Worm (Caenorhabditis elegans) whole organism, L1 larva: Measurements from ENCODE around the gene lat-1.

ENCODE experiments used
- C04F5.9 ChIP-seq: sonication (generic microtip); optimal IDR thresholded peaks from 2 replicates; lab custom pipeline; 2016; ENCODE audit warnings: missing genetic modification characterization, missing compliant biosample characterization
- F16B12.6 ChIP-seq: fragments of 150-350 bp; optimal IDR thresholded peaks from 2 replicates; lab custom pipeline; 2014; ENCODE audit warnings: missing biosample characterization, missing genetic modification characterization
- Y116A8C.19 ChIP-seq: sonication (generic microtip); optimal IDR thresholded peaks from 2 replicates; lab custom pipeline; 2016; ENCODE audit warnings: missing compliant biosample characterization, missing genetic modification characterization, borderline replicate concordance
- aha-1 ChIP-seq: fragments of 150-350 bp; optimal IDR thresholded peaks from 2 replicates; lab custom pipeline; 2014; ENCODE audit warnings: missing biosample characterization, missing genetic modification characterization
- alr-1 ChIP-seq: fragments of 200-800 bp; sonication (Bioruptor generic); optimal IDR thresholded peaks from 2 replicates; lab custom pipeline; 2018; ENCODE audit warnings: borderline replicate concordance, mild to moderate bottlenecking, missing genetic modification characterization, missing compliant biosample characterization
- blmp-1 ChIP-seq: fragments of 150-350 bp; optimal IDR thresholded peaks from 2 replicates; lab custom pipeline; 2014; ENCODE audit warnings: missing biosample characterization, missing genetic modification characterization
- ceh-63 ChIP-seq: fragments of 200-800 bp; sonication (Bioruptor generic); optimal IDR thresholded peaks from 2 replicates; lab custom pipeline; 2018; ENCODE audit warnings: mild to moderate bottlenecking, missing genetic modification characterization, missing compliant biosample characterization
- ceh-8 ChIP-seq: fragments of 200-800 bp; sonication (Bioruptor generic); optimal IDR thresholded peaks from 2 replicates; lab custom pipeline; 2018; ENCODE audit warnings: mild to moderate bottlenecking, missing genetic modification characterization, moderate library complexity, missing compliant biosample characterization
- ceh-82 ChIP-seq, 3 experiments: fragments of 150-350 bp in 1 of 3; sonication (generic microtip) in 2 of 3; optimal IDR thresholded peaks; 2 replicates each; lab custom pipeline; 2014 to 2017; ENCODE audit warnings: missing biosample characterization in 3 of 3, missing genetic modification characterization in 3 of 3
- dpl-1 ChIP-seq, 3 experiments: fragments of 150-350 bp in 2 of 3; sonication (generic microtip) in 1 of 3; optimal IDR thresholded peaks; 2 replicates each; lab custom pipeline; 2014 to 2017; ENCODE audit warnings: missing biosample characterization in 3 of 3, missing genetic modification characterization in 3 of 3, missing genetic modification reagents in 3 of 3
- dsc-1 ChIP-seq: sonication (generic microtip); optimal IDR thresholded peaks from 2 replicates; lab custom pipeline; 2016; ENCODE audit warnings: mild to moderate bottlenecking, missing genetic modification characterization, missing compliant biosample characterization
- efl-1 ChIP-seq, 4 experiments: fragments of 150-350 bp; optimal IDR thresholded peaks in 3 of 4; peaks in 1 of 4; 1 replicate in 1 of 4; 2 replicates in 3 of 4; lab custom pipeline; 2014; ENCODE audit warnings: missing biosample characterization in 2 of 4, missing genetic modification characterization in 2 of 4, missing genetic modification reagents in 2 of 4
- egl-13 ChIP-seq: sonication (generic microtip); optimal IDR thresholded peaks from 2 replicates; lab custom pipeline; 2016; ENCODE audit warnings: missing genotype, missing genetic modification reagents, missing genetic modification characterization, missing compliant biosample characterization
- egl-27 ChIP-seq, 2 experiments: fragments of 150-350 bp in 1 of 2; sonication (generic microtip); optimal IDR thresholded peaks; 3 replicates each; lab custom pipeline; 2017 to 2018; ENCODE audit warnings: missing biosample characterization in 2 of 2, missing genetic modification characterization in 2 of 2, missing genetic modification reagents in 2 of 2
- elt-2 ChIP-seq: sonication (generic microtip); optimal IDR thresholded peaks from 2 replicates; lab custom pipeline; 2016; ENCODE audit warnings: missing genetic modification characterization, mild to moderate bottlenecking, inconsistent platforms, missing compliant biosample characterization, missing genetic modification reagents
- elt-3 ChIP-seq, 6 experiments: fragments of 150-350 bp in 1 of 6; sonication (generic microtip); optimal IDR thresholded peaks; 2 replicates each; lab custom pipeline; 2017 to 2018; ENCODE audit warnings: missing biosample characterization in 6 of 6, missing genetic modification characterization in 6 of 6, inconsistent platforms in 1 of 6
- fkh-8 ChIP-seq: sonication (generic microtip); optimal IDR thresholded peaks from 2 replicates; lab custom pipeline; 2016; ENCODE audit warnings: mild to moderate bottlenecking, missing genetic modification characterization, missing compliant biosample characterization
- fos-1 ChIP-seq: fragments of 150-350 bp; optimal IDR thresholded peaks from 2 replicates; lab custom pipeline; 2014; ENCODE audit warnings: missing biosample characterization, missing genetic modification characterization
- hlh-17 ChIP-seq: fragments of 200-800 bp; sonication (Bioruptor generic); optimal IDR thresholded peaks from 2 replicates; lab custom pipeline; 2018; ENCODE audit warnings: missing genetic modification characterization, mild to moderate bottlenecking, missing compliant biosample characterization, moderate library complexity, borderline replicate concordance
- lin-14 ChIP-seq: fragments of 200-800 bp; sonication (Bioruptor generic); optimal IDR thresholded peaks from 2 replicates; lab custom pipeline; 2018; ENCODE audit warnings: mild to moderate bottlenecking, missing genetic modification characterization, moderate library complexity, missing compliant biosample characterization
- lin-15B ChIP-seq: fragments of 150-350 bp; sonication (generic microtip); optimal IDR thresholded peaks from 3 replicates; lab custom pipeline; 2014; ENCODE audit warnings: missing biosample characterization, missing genetic modification characterization
- lin-35 ChIP-seq, 2 experiments: fragments of 150-350 bp; optimal IDR thresholded peaks; 2 replicates each; lab custom pipeline; 2014; ENCODE audit warnings: missing biosample characterization in 2 of 2, missing genetic modification characterization in 2 of 2, missing genetic modification reagents in 2 of 2
- lin-39 ChIP-seq: fragments of 150-350 bp; optimal IDR thresholded peaks from 2 replicates; lab custom pipeline; 2014; ENCODE audit warnings: missing biosample characterization, missing genetic modification reagents, missing genetic modification characterization
- lir-3 ChIP-seq: sonication (generic microtip); optimal IDR thresholded peaks from 2 replicates; lab custom pipeline; 2016; ENCODE audit warnings: mild to moderate bottlenecking, missing genetic modification characterization, moderate library complexity, missing compliant biosample characterization; ENCODE audit not compliant: poor library complexity
- lsy-2 ChIP-seq, 2 experiments: fragments of 150-350 bp; optimal IDR thresholded peaks; 2 replicates each; lab custom pipeline; 2014; ENCODE audit warnings: missing biosample characterization in 2 of 2, missing genetic modification characterization in 2 of 2
- mab-9 ChIP-seq: fragments of 200-800 bp; sonication (Bioruptor generic); IDR thresholded peaks from 2 replicates; pipeline ENCODE4 v1.3.6; 2022; ENCODE audit warnings: missing genetic modification reagents, missing genetic modification characterization, missing compliant biosample characterization
- mdl-1 ChIP-seq, 2 experiments: fragments of 150-350 bp; optimal IDR thresholded peaks; 2 replicates each; lab custom pipeline; 2014 to 2017; ENCODE audit warnings: missing biosample characterization in 2 of 2, missing genetic modification characterization in 2 of 2, inconsistent platforms in 1 of 2
- mef-2 ChIP-seq: fragments of 150-350 bp; optimal IDR thresholded peaks from 2 replicates; lab custom pipeline; 2014; ENCODE audit warnings: missing biosample characterization, missing genetic modification characterization
- nhr-20 ChIP-seq: sonication (generic microtip); optimal IDR thresholded peaks from 2 replicates; lab custom pipeline; 2016; ENCODE audit warnings: mild to moderate bottlenecking, missing genetic modification characterization, missing compliant biosample characterization
- nhr-237 ChIP-seq: fragments of 150-350 bp; optimal IDR thresholded peaks from 2 replicates; lab custom pipeline; 2014; ENCODE audit warnings: missing biosample characterization, missing genetic modification characterization
- nhr-28 ChIP-seq: fragments of 150-350 bp; optimal IDR thresholded peaks from 2 replicates; lab custom pipeline; 2014; ENCODE audit warnings: missing biosample characterization, missing genetic modification characterization
- nhr-47 ChIP-seq: sonication (generic microtip); optimal IDR thresholded peaks from 2 replicates; lab custom pipeline; 2016; ENCODE audit warnings: mild to moderate bottlenecking, missing genetic modification characterization, moderate library complexity, missing compliant biosample characterization
- nhr-71 ChIP-seq: sonication (generic microtip); optimal IDR thresholded peaks from 2 replicates; lab custom pipeline; 2016; ENCODE audit warnings: mild to moderate bottlenecking, missing genetic modification characterization, moderate library complexity, missing compliant biosample characterization
- pqm-1 ChIP-seq: sonication (generic microtip); optimal IDR thresholded peaks from 3 replicates; lab custom pipeline; 2017; ENCODE audit warnings: missing biosample characterization, missing genetic modification characterization
- snu-23 ChIP-seq: sonication (generic microtip); optimal IDR thresholded peaks from 2 replicates; lab custom pipeline; 2016; ENCODE audit warnings: missing genetic modification characterization, missing compliant biosample characterization
- swsn-7 ChIP-seq: sonication (generic microtip); optimal IDR thresholded peaks from 2 replicates; lab custom pipeline; 2016; ENCODE audit warnings: missing genetic modification characterization, missing compliant biosample characterization
- tlp-1 ChIP-seq: fragments of 150-350 bp; optimal IDR thresholded peaks from 2 replicates; lab custom pipeline; 2014; ENCODE audit warnings: missing biosample characterization, missing genetic modification characterization
- unc-130 ChIP-seq: fragments of 150-350 bp; optimal IDR thresholded peaks from 2 replicates; lab custom pipeline; 2017; ENCODE audit warnings: missing biosample characterization, missing genetic modification characterization, inconsistent platforms
- unc-30 ChIP-seq: sonication (generic microtip); optimal IDR thresholded peaks from 2 replicates; lab custom pipeline; 2017; ENCODE audit warnings: missing biosample characterization, missing genetic modification characterization
- unc-62 ChIP-seq: fragments of 150-350 bp; optimal IDR thresholded peaks from 2 replicates; lab custom pipeline; 2014; ENCODE audit warnings: missing biosample characterization, missing genetic modification reagents, missing genetic modification characterization
- unc-86 ChIP-seq: sonication (generic microtip); optimal IDR thresholded peaks from 2 replicates; lab custom pipeline; 2016; ENCODE audit warnings: missing genetic modification characterization, missing compliant biosample characterization
- xbp-1 ChIP-seq: sonication (generic microtip); optimal IDR thresholded peaks from 2 replicates; lab custom pipeline; 2016; ENCODE audit warnings: missing genetic modification characterization, missing compliant biosample characterization
- ztf-4 ChIP-seq: fragments of 150-350 bp; optimal IDR thresholded peaks from 2 replicates; lab custom pipeline; 2014; ENCODE audit warnings: missing biosample characterization, missing genetic modification characterization

lat-1 gene

DNA sequence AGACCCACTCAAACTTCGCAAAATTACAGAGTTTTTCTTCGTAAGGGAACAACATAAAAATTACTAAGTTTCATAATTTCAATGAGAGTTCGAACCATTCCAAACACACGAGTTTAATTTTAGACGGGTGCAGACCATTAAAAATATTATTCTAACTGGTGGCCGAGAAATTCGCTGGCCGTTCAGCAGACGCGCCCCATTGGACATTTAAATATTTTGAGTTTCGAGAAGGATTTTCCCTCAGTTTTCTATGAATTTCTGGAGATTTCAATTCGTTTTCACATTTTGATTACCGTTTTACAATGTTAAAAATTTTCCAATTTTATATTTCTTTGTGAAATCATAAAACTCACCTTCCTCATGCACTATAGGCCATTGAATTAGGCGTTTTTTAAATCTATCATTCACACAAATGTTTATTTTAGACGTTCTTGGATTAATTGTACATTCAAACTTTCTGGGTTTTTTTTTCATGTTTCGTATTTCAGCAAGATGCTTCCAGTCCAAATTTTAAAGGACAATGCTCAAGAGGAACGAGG, 30.7 kb downstream of the lat-1 start, which contains the start of gene cct-2 (continued):
- TF ChIP-seq egl-27 (tag; optimal IDR thresholded peaks at IDR 0.05; lab: Kevin White, UChicago) (no peak), efl-1 (optimal IDR thresholded peaks at IDR 0.05; lab: Kevin White, UChicago) (peak; percentile 30 to 51), efl-1 (GFP tag; optimal IDR thresholded peaks at IDR 0.05 in 1 of 2; lab: Kevin White, UChicago) (peak; percentile 54 to 96), ztf-4 (tag; lab: Kevin White, UChicago) (no peak), lin-14 (peak; percentile 69), blmp-1 (peak; percentile 63), snu-23 (GFP tag; lab: Kevin White, UChicago) (peak; percentile 68), lin-39 (tag; lab: Kevin White, UChicago) (no peak), hlh-17 (GFP tag; lab: Kevin White, UChicago) (no peak), nhr-71 (peak; percentile 59), ceh-63 (no peak), nhr-47 (tag; lab: Kevin White, UChicago) (peak; percentile 38), mef-2 (no peak), fkh-8 (tag; lab: Kevin White, UChicago) (no peak)

DNA sequence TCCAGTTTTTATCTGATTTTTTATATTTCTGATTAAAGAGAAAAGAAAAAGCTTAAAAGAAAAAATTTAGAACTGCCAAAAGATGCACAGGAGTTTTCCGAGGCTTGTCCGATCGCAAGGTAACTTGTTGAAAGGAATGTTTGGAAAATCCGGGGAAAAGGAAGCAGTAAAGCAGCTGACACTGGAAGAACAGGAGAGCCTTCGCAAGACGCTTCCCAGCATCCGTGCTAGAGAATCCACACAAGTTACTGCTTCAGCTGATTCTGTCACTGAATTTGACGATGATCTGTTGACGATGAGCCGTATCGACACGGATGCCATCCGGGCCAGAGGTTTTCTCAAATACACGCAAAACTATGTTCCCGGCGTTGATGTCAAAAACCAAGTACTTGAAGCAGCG, 33.1 kb downstream of the lat-1 start, which contains the start of gene mrpl-50:
Gene mrpl-50, plus strand, starts transcription at position 71 of the 400 bp plus-strand sequence.
- TF ChIP-seq efl-1 (optimal IDR thresholded peaks at IDR 0.05; lab: Kevin White, UChicago) (no peak), efl-1 (GFP tag; optimal IDR thresholded peaks at IDR 0.05 in 1 of 2; lab: Kevin White, UChicago) (peak in 1 of 2 experiments; percentile 78), ceh-8 (no peak), nhr-71 (no peak), dsc-1 (peak; percentile 6)
- TF ChIP-seq, all 84 proteins: peak for 2

DNA sequence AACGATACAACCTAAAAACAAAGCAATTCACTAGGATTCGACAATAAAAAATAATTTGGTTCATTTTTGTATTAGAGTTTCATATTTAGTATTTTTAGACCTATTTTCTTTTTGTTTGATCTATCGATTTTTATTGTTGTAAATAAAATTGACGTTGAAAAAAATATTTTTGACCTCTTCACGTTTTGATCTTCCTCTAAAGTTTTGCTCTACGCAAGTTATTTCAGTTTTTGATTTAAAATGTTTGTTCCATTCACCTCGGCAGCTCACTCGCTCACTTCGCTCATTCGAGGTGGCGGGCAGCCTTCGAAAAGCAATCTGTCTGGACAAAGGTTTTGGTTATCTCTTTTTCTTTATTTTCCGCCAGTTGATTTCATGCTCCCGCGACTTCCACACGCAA, 34.1 kb downstream of the lat-1 start, which contains the start of gene enol-1:
Gene enol-1, plus strand, starts transcription at position 235 of the 400 bp plus-strand sequence.
- no peak for TF ChIP-seq elt-2 (tag; lab: Kevin White, UChicago)
- TF ChIP-seq pqm-1 (tag; lab: Kevin White, UChicago) = no peak
- TF ChIP-seq alr-1 (tag; lab: Kevin White, UChicago) = no peak
- TF ChIP-seq mab-9 (GFP tag; lab: Robert Waterston, UW) = no peak
- no peak for TF ChIP-seq unc-86
- no peak for TF ChIP-seq F16B12.6
- no peak for TF ChIP-seq ztf-4 (tag; lab: Kevin White, UChicago)
- TF ChIP-seq elt-3 (tag; optimal IDR thresholded peaks at IDR 0.05; lab: Kevin White, UChicago) = no peak
- no peak for TF ChIP-seq aha-1 (tag; lab: Kevin White, UChicago)
- no peak for TF ChIP-seq nhr-237
- TF ChIP-seq lir-3 (tag; lab: Kevin White, UChicago) = no peak
- TF ChIP-seq ceh-8 = no peak
- TF ChIP-seq nhr-47 (tag; lab: Kevin White, UChicago) = no peak
- TF ChIP-seq unc-62 (GFP tag; lab: Kevin White, UChicago) = no peak

DNA sequence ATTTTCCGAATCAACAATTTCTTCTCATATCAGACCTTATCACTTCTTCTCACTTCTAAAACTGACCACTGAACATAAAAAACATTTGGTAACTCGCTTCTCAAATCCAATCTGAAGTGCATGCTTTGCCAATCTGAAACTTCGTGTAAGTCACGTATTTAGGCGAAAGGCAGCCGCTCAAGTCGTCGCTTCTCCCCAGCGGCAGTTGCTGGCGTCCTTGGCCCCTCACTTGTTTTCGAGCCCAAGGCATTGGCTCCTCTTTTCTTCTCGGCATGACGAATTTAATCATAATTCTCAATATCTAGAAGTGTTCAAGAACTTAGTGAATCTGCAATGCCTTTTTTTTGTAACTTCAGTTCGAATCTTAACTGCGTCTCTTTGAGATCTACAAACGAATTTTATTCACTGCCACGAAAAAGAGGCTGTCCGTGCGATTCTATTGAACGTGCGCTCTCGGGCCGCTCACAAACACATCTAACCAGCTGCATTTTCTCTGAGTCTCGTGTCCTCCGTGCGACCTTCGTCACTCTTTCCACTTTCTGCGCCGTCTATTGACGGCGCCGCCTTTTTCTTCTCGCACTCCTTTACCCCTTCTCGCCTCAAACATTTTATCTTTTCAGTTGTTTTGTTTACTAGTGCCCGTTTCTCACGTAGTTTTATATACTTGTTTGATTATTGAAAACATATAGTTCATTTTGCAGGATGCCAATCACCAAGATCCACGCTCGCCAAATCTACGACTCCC, 34.9 kb downstream of the lat-1 start:
- TF ChIP-seq C04F5.9 (tag; lab: Kevin White, UChicago) (no peak), xbp-1 (tag; lab: Kevin White, UChicago) (peak; percentile 25), dpl-1 (GFP tag; optimal IDR thresholded peaks at IDR 0.05; lab: Kevin White, UChicago) (peak in 1 of 3 experiments; percentile 13), nhr-20 (peak; percentile 25), ceh-82 (tag; optimal IDR thresholded peaks at IDR 0.05; lab: Kevin White, UChicago) (peak in 1 of 3 experiments; percentile 19), lin-14 (peak; percentile 76), dsc-1 (peak; percentile 4), unc-130 (tag; lab: Kevin White, UChicago) (peak; percentile 15), lin-35 (GFP tag; optimal IDR thresholded peaks at IDR 0.05; lab: Kevin White, UChicago) (peak; percentile 29 to 31), tlp-1 (no peak), lin-39 (tag; lab: Kevin White, UChicago) (no peak), Y116A8C.19 (tag; lab: Kevin White, UChicago) (no peak), lsy-2 (tag; optimal IDR thresholded peaks at IDR 0.05; lab: Kevin White, UChicago) (peak in 1 of 2 experiments; percentile 27), mdl-1 (tag; optimal IDR thresholded peaks at IDR 0.05; lab: Kevin White, UChicago) (peak in 1 of 2 experiments; percentile 32), snu-23 (GFP tag; lab: Kevin White, UChicago) (peak; percentile 56), nhr-71 (peak; percentile 34), lin-15B (no peak), unc-30 (tag; lab: Kevin White, UChicago) (no peak), fkh-8 (tag; lab: Kevin White, UChicago) (no peak), nhr-28 (tag; lab: Kevin White, UChicago) (no peak), fos-1 (tag; lab: Kevin White, UChicago) (no peak), swsn-7 (peak; percentile 21), egl-13 (tag; lab: Kevin White, UChicago) (no peak)
